Fruit fly (Drosophila melanogaster) whole organism, larva: ENCODE data around the gene CG16790.

Source experiments
- noc ChIP-seq: fragments of 200-800 bp; sonication (Bioruptor generic); optimal IDR thresholded peaks from 3 replicates; lab custom pipeline; 2019; ENCODE audit warnings: missing biosample characterization, mild to moderate bottlenecking, missing genetic modification characterization, moderate library complexity

CG16790 gene

DNA sequence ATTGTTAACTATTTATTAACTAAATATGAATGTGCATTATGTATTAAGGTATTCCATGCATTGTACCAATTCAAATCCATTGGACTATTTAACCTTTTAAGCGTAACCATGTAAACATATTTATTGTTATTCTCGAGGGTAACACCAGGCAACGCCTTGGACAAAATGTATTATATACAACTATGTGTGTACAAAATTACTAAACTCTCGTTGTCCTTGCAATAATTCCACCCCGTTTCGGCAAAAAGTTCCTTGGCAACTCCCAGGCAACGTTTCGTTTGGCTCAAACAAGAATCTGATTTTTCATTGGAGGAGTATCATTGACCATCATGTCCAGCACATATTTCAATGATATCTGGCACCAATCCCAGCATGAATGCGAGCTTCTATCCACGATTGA, 4.1 kb downstream of the CG16790 start, which contains the start of gene CG16789:
Gene CG16789, plus strand, starts transcription at position 301 of the 400 bp plus-strand sequence.
- TF ChIP-seq noc = no peak

DNA sequence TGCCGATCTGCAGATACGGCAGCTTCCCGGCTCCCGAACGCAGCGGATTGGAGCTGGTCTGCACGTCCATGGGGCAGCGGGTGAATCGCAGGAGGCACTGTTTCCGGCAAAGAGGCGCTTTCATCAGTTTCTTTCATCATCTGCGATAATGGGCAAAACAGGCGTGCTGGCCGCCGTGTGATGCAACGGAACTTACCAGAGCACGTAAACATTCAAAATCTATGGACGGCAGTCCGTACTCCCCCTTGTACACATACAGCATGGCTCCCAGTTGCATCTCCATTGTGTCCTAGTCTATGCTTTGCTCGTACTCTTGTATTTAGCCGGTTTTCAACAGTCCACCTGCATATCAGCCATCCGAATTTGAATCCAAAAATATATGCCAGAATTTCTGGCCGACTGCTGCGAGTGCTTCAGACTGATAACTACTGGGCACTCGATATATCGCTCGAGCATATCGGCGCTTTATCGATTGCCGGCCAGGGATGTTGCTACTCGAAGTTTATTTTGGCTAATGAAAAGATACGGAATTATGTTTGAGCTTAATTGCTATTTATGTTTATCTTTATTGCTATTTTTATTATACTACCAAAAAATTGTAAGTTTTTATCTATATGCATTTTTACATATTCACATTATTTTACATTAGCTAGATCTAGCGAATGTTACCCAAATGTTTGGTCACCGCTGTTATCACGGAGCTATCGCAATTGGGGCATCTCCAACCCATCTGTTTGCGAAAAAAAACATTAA, 6.6 kb downstream of the CG16790 start, which contains the start of the genes CG9393 and Vps45:
Gene CG9393, minus strand, starts transcription at position 434 of the 753 bp plus-strand sequence.
Gene Vps45, plus strand, starts transcription at position 685 of the 753 bp plus-strand sequence.
- TF ChIP-seq noc = no peak

DNA sequence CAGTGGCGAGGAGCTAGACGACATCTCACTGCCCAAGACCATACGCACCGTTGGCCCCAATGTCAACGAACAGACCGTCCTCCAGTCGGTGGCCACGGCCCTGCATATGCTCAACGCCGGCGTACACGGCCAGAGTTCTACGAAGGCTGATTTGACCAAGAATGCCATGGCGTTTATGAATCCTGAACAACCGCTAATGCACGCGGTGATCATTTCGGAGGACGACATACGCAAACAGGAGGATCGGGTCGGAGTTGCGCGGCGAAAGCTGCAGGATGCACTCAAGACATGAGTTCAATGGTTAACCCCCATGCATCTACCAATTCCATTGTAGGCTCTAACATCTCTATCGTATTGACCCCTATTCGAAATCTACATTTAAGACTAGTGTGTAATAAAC, 8.9 kb downstream of the CG16790 start:
- TF ChIP-seq noc = no peak

DNA sequence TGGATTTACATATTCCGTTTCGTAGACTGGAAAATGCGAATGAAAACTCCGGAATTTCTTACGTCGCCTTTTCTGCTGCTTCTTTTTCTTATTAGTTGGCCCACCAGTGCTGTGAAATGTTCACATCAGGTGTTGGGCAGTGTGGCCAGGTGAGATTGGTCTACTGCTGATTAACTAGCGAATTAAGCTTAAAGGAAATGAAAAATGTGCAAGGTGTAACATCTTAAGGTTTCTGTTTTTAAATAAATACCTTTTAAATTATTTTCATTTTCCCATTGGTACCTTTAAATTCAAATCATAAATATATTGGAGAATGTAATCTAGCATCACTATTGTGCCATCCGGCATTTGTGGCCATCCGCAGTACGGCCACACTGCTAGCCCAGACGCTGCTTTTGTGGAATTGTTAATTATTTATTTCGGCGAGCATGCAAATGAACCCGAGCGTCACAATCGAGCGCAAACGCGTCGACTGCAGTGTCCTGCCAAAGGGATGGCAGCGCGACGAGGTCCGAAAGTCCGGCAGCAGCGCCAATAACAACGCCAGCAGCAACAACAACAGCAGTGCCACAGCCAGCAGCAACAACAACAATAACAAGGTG, 10.5 kb downstream of the CG16790 start, which contains the start of the genes AP-1mu and MBD-like:
Gene AP-1mu, minus strand, starts transcription at position 113 of the 602 bp plus-strand sequence.
Gene MBD-like, plus strand, starts transcription at position 348 of the 602 bp plus-strand sequence.
- TF ChIP-seq noc = peak; percentile 61

DNA sequence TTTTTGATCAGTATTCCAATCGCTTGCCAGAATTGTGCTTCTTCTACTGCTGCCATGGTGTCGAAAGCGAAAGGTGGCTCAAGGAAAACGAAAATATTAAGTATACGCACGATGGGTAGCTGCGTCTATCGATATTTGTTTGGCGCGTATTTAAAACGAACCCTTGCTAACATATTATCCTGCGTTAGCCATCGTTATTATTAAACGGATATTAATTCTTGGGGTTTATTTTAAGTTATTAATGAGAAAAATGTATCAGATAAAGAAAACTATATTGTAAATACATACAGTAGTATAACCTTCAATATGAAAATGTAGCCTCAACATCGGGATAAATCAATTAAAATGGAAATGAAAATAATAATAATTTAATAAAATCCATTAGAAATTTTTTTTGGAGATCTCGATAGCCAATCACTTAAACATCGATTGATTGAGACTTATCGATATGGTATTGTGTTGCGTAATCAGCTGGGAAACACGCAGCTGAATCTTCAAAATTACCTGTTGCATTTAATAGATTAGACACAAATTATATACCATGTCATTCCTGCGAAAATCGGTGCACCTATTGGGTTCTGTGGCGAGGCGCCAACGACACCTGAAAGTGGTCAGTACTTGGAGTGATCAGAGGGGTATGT, 14.6 kb downstream of the CG16790 start, which contains the start of the genes CG9386 and BckdhA:
Gene CG9386, minus strand, starts transcription at position 75 of the 641 bp plus-strand sequence.
Gene BckdhA, plus strand, starts transcription at position 452 of the 641 bp plus-strand sequence.
- TF ChIP-seq noc = peak; percentile 50

DNA sequence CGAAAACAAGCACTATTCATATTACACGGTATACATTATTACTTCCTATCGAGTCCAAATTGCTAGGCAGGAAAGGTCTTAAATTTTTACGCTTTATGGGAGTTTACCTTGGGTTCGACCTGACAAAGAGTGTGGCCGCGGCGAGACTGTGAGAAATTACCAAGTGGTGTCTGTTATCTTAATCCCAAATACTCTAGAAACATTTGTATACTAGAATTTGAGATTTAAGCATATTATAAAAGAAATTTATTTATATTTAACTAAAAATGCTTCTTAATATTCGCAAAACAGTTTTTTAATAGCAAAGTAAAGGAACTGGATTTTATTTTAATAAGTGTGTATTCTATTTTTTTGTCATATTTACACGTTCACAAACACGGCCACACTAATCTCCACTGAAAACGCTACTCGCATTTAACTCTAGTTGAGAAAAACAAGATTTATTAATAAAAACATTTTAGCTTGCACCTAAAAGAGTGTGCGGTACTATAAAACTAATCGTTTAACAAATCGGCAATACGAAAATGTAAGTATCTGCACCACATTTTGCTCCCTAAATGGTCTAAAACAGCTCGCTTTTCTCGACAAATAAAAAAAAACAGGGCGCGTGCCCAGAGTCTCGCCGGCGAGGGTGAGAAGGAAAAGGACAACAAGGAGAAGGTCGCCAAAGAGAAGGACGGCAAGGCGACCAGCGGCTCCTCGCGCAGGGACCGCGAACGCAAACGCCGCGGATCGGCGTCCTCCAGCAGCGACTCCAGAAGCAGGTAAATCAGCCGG, 18.2 kb downstream of the CG16790 start, which contains the start of the genes mura and RnpS1:
Gene mura, minus strand, starts transcription at position 148 of the 777 bp plus-strand sequence.
Gene RnpS1, plus strand, starts transcription at position 376 of the 777 bp plus-strand sequence.
- TF ChIP-seq noc = peak; percentile 61

DNA sequence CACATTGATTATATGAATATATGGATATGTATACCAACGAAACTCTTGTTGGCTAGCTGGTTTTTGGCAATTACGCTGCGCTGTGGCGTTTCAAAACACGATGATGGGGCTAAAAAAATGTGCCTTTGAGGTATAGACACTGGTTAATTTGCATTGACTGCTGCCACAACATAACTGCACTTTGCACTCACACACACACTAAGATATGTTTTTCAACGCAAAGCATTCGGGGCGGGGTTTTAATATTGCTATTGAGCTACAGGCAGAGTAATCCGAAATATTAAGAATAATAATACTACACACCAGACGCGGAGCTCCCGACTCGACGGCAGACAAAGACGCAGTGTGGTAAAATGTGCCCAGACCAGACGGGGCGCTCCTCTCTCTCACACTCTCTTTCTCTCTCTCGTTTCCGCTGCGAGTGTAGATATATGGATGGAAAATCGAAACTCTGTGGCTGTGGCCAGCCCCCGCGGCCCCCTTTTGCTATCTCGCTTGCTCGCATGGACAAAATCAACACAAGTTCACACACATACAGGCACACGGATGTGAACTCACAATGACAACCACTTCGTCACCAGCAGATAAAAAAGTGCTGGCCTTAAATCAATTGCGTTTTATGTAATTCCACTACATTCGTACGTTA, 18.9 kb downstream of the CG16790 start:
- no peak for TF ChIP-seq noc

DNA sequence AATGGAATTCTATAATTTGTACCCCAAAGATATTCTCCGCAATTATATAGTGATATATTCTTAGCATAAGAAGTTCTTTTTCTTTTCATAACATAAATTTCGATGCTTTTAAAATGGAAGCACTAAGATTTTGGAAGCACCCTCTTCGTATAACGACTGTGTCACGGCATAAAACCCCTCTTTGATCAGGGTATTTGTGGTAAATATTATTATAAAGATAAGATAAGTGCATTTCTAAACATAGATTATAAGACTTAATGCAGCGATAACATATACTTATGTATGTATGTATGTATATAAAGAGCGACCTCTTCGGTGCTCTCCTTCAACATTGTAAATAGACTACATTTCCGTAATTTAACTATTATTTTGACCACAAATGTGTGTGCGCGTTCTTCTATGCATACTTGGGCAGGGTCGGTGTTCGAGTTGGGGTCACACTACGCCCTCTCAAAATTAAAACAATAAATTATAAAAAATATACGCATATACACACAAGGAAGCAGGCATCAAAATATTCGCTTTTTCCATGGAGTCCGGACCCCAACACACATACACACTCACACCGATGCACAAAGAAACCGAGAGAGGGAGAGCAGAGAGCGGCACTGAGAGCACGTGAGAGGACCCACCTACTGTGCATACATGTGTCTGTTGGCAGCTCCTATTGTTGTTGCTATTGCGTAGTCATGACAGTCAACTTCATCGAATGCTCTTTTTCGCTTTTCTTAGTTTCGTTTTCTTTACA, 19.6 kb downstream of the CG16790 start:
- TF ChIP-seq noc = no peak

DNA sequence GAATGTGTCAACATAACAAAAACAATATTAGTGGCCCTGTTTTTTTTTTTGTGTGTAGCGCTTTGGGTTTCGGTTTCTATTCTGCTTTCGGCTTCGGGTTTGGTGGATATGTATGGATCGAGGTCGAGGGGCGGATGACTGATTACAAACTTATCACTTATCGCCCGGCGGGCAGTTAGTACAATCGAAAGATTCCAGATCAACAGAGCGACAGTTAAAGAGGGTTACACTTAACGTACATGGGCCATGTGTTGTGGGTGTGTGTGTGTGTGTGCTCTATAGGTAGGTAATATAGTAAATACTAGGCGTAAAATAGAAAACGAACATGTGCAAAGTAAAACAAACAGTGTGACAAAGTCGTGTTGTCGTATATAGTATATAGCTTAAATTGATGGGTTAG, 21.2 kb downstream of the CG16790 start:
- no peak for TF ChIP-seq noc

DNA sequence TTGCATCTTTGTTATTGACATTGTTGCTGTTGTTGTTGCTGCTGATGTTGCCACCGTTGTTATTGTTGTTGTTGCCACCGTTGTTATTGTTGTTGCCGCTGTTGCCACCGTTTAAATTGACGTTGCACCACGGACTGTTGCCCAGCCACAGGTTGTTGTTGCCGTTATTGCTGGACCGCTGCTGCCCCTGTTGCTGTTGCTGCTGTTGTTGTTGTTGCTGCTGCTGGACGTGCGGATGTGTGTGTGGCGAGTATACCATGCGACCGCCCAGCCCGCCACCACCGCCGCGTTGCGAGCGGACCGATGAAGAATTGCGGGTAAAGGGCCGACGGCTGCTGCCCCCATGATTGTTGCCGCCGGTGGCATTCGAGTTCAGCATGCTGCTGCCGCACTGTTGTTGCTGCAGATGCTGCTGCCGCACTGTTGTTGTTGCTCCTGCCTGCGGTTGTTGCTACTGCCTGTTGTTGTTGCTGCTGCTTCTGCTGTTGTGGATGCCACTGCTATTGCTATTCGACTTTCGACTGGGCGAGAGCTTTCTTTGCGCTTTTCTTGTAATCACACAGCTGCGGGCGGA, 23.1 kb downstream of the CG16790 start:
- TF ChIP-seq noc = no peak

DNA sequence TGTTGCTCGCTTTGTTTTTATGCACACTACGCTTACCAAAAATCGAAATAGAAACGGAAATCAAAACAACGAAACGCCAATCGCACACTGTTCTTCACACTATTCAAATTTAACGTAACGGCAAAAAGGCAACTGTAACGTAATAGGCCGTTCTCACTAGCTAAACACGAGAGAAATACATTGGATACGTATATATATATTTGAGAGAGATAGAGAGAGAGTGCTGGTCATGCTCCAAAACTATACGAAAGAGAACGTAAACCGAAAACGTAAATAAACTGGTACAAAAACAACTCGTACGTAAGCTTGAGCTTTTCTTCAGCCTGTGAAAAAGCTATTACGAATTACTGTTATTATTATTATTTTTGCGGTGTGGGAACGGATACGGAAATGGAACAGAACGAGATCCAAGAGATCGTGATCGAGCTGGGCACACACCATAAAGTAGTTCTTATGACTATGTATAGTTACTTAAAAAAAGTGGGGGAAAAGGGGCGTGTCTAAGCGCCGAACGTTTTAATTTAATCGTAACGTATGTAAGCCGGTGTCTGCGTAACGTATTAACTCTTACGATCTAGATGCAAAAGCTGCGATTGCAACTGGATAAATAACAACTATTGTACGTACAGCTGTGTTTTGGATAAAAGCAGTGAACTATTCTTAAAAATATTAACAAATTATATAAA, 26.4 kb downstream of the CG16790 start:
- no peak for TF ChIP-seq noc

DNA sequence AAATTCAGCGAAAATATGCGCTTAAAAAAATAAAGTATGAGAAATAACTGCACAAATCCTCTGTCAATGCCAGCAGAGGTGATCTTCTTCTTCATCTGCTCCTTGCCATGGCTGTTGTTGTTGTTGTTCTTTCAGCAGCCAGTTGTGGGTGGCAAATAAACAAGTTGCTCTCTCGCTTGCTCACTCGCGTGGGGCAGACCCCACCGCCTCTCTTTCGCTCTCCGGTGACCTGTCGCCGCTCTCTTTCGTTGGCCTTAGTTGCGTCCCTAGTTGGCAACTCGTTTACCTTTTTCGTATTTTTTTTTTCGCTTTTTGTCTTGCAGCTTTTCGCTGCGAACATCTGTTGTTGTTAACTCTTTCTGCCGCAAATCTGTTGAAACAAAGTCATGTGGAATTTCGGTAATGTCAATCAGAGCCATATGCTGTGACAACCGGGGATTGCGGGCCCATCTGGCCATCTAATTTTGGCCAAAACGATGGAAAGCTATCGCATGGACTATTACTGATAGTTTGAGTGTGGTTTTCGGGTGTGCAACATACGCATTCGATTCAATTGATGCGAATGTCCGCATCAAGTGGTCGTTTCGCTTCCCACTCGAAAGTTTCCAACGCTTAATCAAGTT, 35.3 kb downstream of the CG16790 start:
- no peak for TF ChIP-seq noc

DNA sequence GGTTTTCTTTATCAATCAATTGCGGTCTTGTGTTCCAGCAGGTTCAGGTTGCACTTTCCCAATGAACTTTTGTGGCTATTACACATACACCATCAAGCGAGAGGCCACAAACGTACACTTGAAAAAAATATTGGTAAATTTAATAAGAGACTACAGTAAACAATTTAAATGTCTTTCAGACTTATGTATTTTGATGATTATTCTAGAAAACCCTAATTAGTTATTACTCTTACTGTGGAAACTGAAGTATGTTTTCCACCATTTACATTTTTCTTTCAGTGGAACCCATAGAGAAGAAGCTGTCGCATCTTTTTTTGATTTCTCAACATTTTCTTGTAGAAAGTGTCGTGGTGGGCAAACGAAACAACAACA, 35.9 kb downstream of the CG16790 start:
- TF ChIP-seq noc = peak; percentile 79
